Worm (Caenorhabditis elegans) whole organism, young adult: ENCODE data around the gene clec-28.

Source experiments
- F22D6.2 ChIP-seq: sonication (generic microtip); optimal IDR thresholded peaks from 2 replicates; lab custom pipeline; 2016; ENCODE audit warnings: mild to moderate bottlenecking, missing genetic modification characterization, missing compliant biosample characterization
- F37B4.10 ChIP-seq: fragments of 200-800 bp; sonication (Bioruptor generic); IDR thresholded peaks from 2 replicates; pipeline ENCODE4 v1.3.6; 2022; ENCODE audit warnings: missing genetic modification characterization, missing compliant biosample characterization
- F52B5.7 ChIP-seq: sonication (generic microtip); optimal IDR thresholded peaks from 2 replicates; lab custom pipeline; 2016; ENCODE audit warnings: mild to moderate bottlenecking, missing genetic modification characterization, missing compliant biosample characterization
- K12H6.12 ChIP-seq: fragments of 200-800 bp; sonication (Bioruptor generic); optimal IDR thresholded peaks from 2 replicates; lab custom pipeline; 2018; ENCODE audit warnings: mild to moderate bottlenecking, missing genetic modification characterization, missing compliant biosample characterization
- ama-1 ChIP-seq, 3 experiments: fragments of 150-350 bp in 1 of 3; sonication (generic microtip) in 2 of 3; optimal IDR thresholded peaks; 2 replicates each; lab custom pipeline; 2014 to 2018; ENCODE audit warnings: missing biosample characterization in 2 of 3, missing genetic modification characterization in 2 of 3, missing genetic modification reagents in 2 of 3
- ceh-79 ChIP-seq: sonication (generic microtip); optimal IDR thresholded peaks from 2 replicates; lab custom pipeline; 2017; ENCODE audit warnings: mild to moderate bottlenecking, missing genetic modification characterization, missing compliant biosample characterization
- ekl-4 ChIP-seq: fragments of 200-800 bp; sonication (Bioruptor generic); IDR thresholded peaks from 2 replicates; pipeline ENCODE4 v1.3.6; 2022; ENCODE audit warnings: missing genetic modification reagents, missing genetic modification characterization, missing compliant biosample characterization
- hmg-20 ChIP-seq: fragments of 200-800 bp; sonication (Bioruptor generic); IDR thresholded peaks from 2 replicates; pipeline ENCODE4 v1.3.6; 2022; ENCODE audit warnings: missing genetic modification reagents, missing genetic modification characterization, missing compliant biosample characterization
- lin-35 ChIP-seq, 3 experiments: fragments of 150-350 bp in 2 of 3; sonication (generic microtip) in 1 of 3; optimal IDR thresholded peaks; 2 replicates each; lab custom pipeline; 2014 to 2018; ENCODE audit warnings: missing biosample characterization in 3 of 3, missing genetic modification characterization in 3 of 3, missing genetic modification reagents in 3 of 3

ce11 chrV:16827485-16827884 is 38.0 kb upstream of the clec-28 start, which contains the start of gene srh-216:
- TF ChIP-seq F52B5.7 (no peak), K12H6.12 (tag; lab: Kevin White, UChicago) (no peak), ekl-4 (GFP tag; lab: Robert Waterston, UW) (no peak), hmg-20 (no peak), F37B4.10 (GFP tag; lab: Robert Waterston, UW) (no peak), lin-35 (GFP tag; optimal IDR thresholded peaks at IDR 0.05; lab: Kevin White, UChicago) (no peak), ama-1 (optimal IDR thresholded peaks at IDR 0.05; lab: Kevin White, UChicago) (no peak), ama-1 (GFP tag; optimal IDR thresholded peaks at IDR 0.05; lab: Kevin White, UChicago) (no peak), F22D6.2 (tag; lab: Kevin White, UChicago) (no peak), ceh-79 (tag; lab: Kevin White, UChicago) (no peak)
